Fruit fly (Drosophila melanogaster) whole organism, adult: Measurements from ENCODE around the gene CG33230.

Experiments used
- CG11617 ChIP-seq: fragments of 200-800 bp; sonication (Bioruptor generic); optimal IDR thresholded peaks from 2 replicates; lab custom pipeline; 2017; ENCODE audit warnings: mild to moderate bottlenecking, missing biosample characterization, missing genetic modification reagents, missing genetic modification characterization
- CG14711 ChIP-seq: fragments of 200-800 bp; sonication (Bioruptor generic); optimal IDR thresholded peaks from 2 replicates; lab custom pipeline; 2018; ENCODE audit warnings: missing biosample characterization, mild to moderate bottlenecking, missing genetic modification characterization, moderate library complexity
- CG7045 ChIP-seq: fragments of 200-800 bp; sonication (Bioruptor generic); optimal IDR thresholded peaks from 2 replicates; lab custom pipeline; 2017; ENCODE audit warnings: missing biosample characterization, mild to moderate bottlenecking, missing genetic modification characterization
- bab1 ChIP-seq: fragments of 200-800 bp; sonication (Bioruptor generic); optimal IDR thresholded peaks from 3 replicates; lab custom pipeline; 2019; ENCODE audit warnings: missing biosample characterization, mild to moderate bottlenecking, missing genetic modification characterization, moderate library complexity
- pad ChIP-seq: fragments of 200-800 bp; sonication (Bioruptor generic); optimal IDR thresholded peaks from 3 replicates; lab custom pipeline; 2017; ENCODE audit warnings: missing biosample characterization, missing genetic modification characterization, mild to moderate bottlenecking, moderate library complexity, missing genetic modification reagents

- TF ChIP-seq CG7045 (GFP tag; lab: Kevin White, UChicago) (no peak), CG11617 (no peak), CG14711 (tag; lab: Kevin White, UChicago) (no peak), pad (no peak), bab1 (no peak)
Measured at dm6 chr3L:1615701-1616100, 2.5 kb upstream of the CG33230 start, which contains the start of gene CG12105.
